Fruit fly (Drosophila melanogaster): ENCODE results near the gene beat-IIIb.

DNA sequence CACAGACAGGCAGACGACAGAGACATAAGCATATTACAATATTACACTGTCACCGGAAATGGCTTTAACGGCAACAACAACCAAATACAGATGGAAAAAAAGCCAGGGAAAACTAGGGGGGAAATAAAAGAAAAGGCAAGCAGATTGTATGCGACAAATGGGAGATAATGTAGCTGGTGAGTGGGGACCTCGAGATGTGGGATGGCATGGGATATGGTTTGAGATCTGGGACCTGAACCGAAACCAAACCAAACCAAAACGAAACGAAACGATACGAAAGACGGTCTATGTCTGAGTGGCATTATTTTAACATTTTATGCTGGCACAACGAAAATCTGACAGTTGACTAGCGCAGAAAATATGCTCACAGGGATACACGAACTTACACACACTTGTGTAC lies 68.3 kb downstream of the beat-IIIb start:
- TF ChIP-seq CG8478 (optimal IDR thresholded peaks at IDR 0.05) (no peak), CTCF (optimal IDR thresholded peaks at IDR 0.05) (no peak)
